Worm (Caenorhabditis elegans) whole organism, young adult: ENCODE measurements around the gene C03B1.9.

Experiments used
- B0035.1 ChIP-seq: sonication (generic microtip); optimal IDR thresholded peaks from 2 replicates; lab custom pipeline; 2016; ENCODE audit warnings: missing genetic modification characterization, mild to moderate bottlenecking, missing compliant biosample characterization, missing genotype, missing genetic modification reagents
- B0261.1 ChIP-seq: sonication (generic microtip); optimal IDR thresholded peaks from 2 replicates; lab custom pipeline; 2016; ENCODE audit warnings: mild to moderate bottlenecking, missing genetic modification characterization, moderate library complexity, missing compliant biosample characterization
- B0336.3 ChIP-seq: fragments of 200-800 bp; sonication (Bioruptor generic); IDR thresholded peaks from 2 replicates; pipeline ENCODE4 v1.3.6; 2022; ENCODE audit warnings: missing genetic modification characterization, missing compliant biosample characterization
- F23B12.7 ChIP-seq: sonication (generic microtip); optimal IDR thresholded peaks from 2 replicates; lab custom pipeline; 2017; ENCODE audit warnings: missing genetic modification characterization, mild to moderate bottlenecking, missing compliant biosample characterization, antibody characterized with exemption, moderate library complexity; ENCODE audit not compliant: insufficient read depth
- F55B11.4 ChIP-seq: sonication (generic microtip); optimal IDR thresholded peaks from 2 replicates; lab custom pipeline; 2016; ENCODE audit warnings: missing compliant biosample characterization, missing genetic modification characterization, borderline replicate concordance; ENCODE audit not compliant: insufficient read depth
- K12H6.12 ChIP-seq: fragments of 200-800 bp; sonication (Bioruptor generic); optimal IDR thresholded peaks from 2 replicates; lab custom pipeline; 2018; ENCODE audit warnings: mild to moderate bottlenecking, missing genetic modification characterization, missing compliant biosample characterization
- T26A5.8 ChIP-seq: sonication (generic microtip); optimal IDR thresholded peaks from 2 replicates; lab custom pipeline; 2016; ENCODE audit warnings: missing genetic modification characterization, missing compliant biosample characterization
- Y53F4B.3 ChIP-seq: fragments of 200-800 bp; sonication (Bioruptor generic); IDR thresholded peaks from 2 replicates; pipeline ENCODE4 v1.3.6; 2022; ENCODE audit warnings: missing genetic modification reagents, missing genetic modification characterization, missing compliant biosample characterization
- Y53G8AR.9 ChIP-seq: fragments of 200-800 bp; sonication (Bioruptor generic); conservative IDR thresholded peaks from 2 replicates; pipeline ENCODE4 v1.3.6; 2022; ENCODE audit warnings: missing genetic modification reagents, missing genetic modification characterization, missing compliant biosample characterization
- Y95B8A.8 ChIP-seq: fragments of 200-800 bp; sonication (Bioruptor generic); IDR thresholded peaks from 2 replicates; pipeline ENCODE4 v1.3.6; 2022; ENCODE audit warnings: missing genetic modification reagents, missing genetic modification characterization, missing compliant biosample characterization
- ZK185.1 ChIP-seq: sonication (generic microtip); optimal IDR thresholded peaks from 2 replicates; lab custom pipeline; 2016; ENCODE audit warnings: mild to moderate bottlenecking, missing genetic modification characterization, missing compliant biosample characterization; ENCODE audit not compliant: poor library complexity, severe bottlenecking
- atf-7 ChIP-seq: sonication (generic microtip); optimal IDR thresholded peaks from 2 replicates; lab custom pipeline; 2017; ENCODE audit warnings: mild to moderate bottlenecking, missing genetic modification characterization, missing compliant biosample characterization
- athp-1 ChIP-seq: sonication (generic microtip); optimal IDR thresholded peaks from 2 replicates; lab custom pipeline; 2017; ENCODE audit warnings: mild to moderate bottlenecking, missing genetic modification characterization, missing compliant biosample characterization
- bed-2 ChIP-seq: fragments of 200-800 bp; sonication (Bioruptor generic); IDR thresholded peaks from 2 replicates; pipeline ENCODE4 v1.3.6; 2022; ENCODE audit warnings: missing genetic modification reagents, missing genetic modification characterization, missing compliant biosample characterization
- ceh-58 ChIP-seq: fragments of 200-800 bp; sonication (Bioruptor generic); IDR thresholded peaks from 2 replicates; pipeline ENCODE4 v1.3.6; 2022; ENCODE audit warnings: missing genetic modification characterization, missing compliant biosample characterization
- ceh-79 ChIP-seq: sonication (generic microtip); optimal IDR thresholded peaks from 2 replicates; lab custom pipeline; 2017; ENCODE audit warnings: mild to moderate bottlenecking, missing genetic modification characterization, missing compliant biosample characterization
- dox-1 ChIP-seq: fragments of 200-800 bp; sonication (Bioruptor generic); IDR thresholded peaks from 2 replicates; pipeline ENCODE4 v1.3.6; 2022; ENCODE audit warnings: missing genetic modification reagents, missing genetic modification characterization, missing compliant biosample characterization
- dpl-1 ChIP-seq: fragments of 150-350 bp; optimal IDR thresholded peaks from 2 replicates; lab custom pipeline; 2014; ENCODE audit warnings: missing biosample characterization, missing genetic modification reagents, missing genetic modification characterization
- ekl-4 ChIP-seq: fragments of 200-800 bp; sonication (Bioruptor generic); IDR thresholded peaks from 2 replicates; pipeline ENCODE4 v1.3.6; 2022; ENCODE audit warnings: missing genetic modification reagents, missing genetic modification characterization, missing compliant biosample characterization
- gei-17 ChIP-seq: fragments of 200-800 bp; sonication (Bioruptor generic); optimal IDR thresholded peaks from 2 replicates; lab custom pipeline; 2018; ENCODE audit warnings: mild to moderate bottlenecking, missing genetic modification characterization, missing compliant biosample characterization
- him-1 ChIP-seq: sonication (generic microtip); optimal IDR thresholded peaks from 2 replicates; lab custom pipeline; 2016; ENCODE audit warnings: missing genotype, missing genetic modification reagents, missing genetic modification characterization, missing compliant biosample characterization
- hsf-1 ChIP-seq: fragments of 200-800 bp; sonication (Bioruptor generic); IDR thresholded peaks from 2 replicates; pipeline ENCODE4 v1.3.6; 2022; ENCODE audit warnings: missing genetic modification reagents, missing genetic modification characterization, missing compliant biosample characterization
- let-526 ChIP-seq: fragments of 200-800 bp; sonication (Bioruptor generic); IDR thresholded peaks from 2 replicates; pipeline ENCODE4 v1.3.6; 2022; ENCODE audit warnings: missing genetic modification reagents, missing genetic modification characterization, missing compliant biosample characterization
- mcd-1 ChIP-seq: fragments of 200-800 bp; sonication (Bioruptor generic); IDR thresholded peaks from 2 replicates; pipeline ENCODE4 v1.3.6; 2022; ENCODE audit warnings: missing genetic modification reagents, missing genetic modification characterization, missing compliant biosample characterization
- mes-4 ChIP-seq: sonication (generic microtip); optimal IDR thresholded peaks from 2 replicates; lab custom pipeline; 2016; ENCODE audit warnings: missing genotype, missing genetic modification characterization, missing compliant biosample characterization
- nfya-1 ChIP-seq: sonication (generic microtip); optimal IDR thresholded peaks from 2 replicates; lab custom pipeline; 2017; ENCODE audit warnings: antibody characterized with exemption, missing compliant biosample characterization, missing genetic modification characterization, borderline replicate concordance; ENCODE audit not compliant: insufficient read depth
- nfyb-1 ChIP-seq: fragments of 200-800 bp; sonication (Bioruptor generic); IDR thresholded peaks from 2 replicates; pipeline ENCODE4 v1.3.6; 2022; ENCODE audit warnings: missing genetic modification reagents, missing genetic modification characterization, missing compliant biosample characterization
- nhr-179 ChIP-seq: sonication (generic microtip); optimal IDR thresholded peaks from 2 replicates; lab custom pipeline; 2016; ENCODE audit warnings: mild to moderate bottlenecking, missing genetic modification characterization, missing compliant biosample characterization
- rec-8 ChIP-seq, 2 experiments: sonication (generic microtip); optimal IDR thresholded peaks; 2 replicates each; lab custom pipeline; 2016; ENCODE audit warnings: mild to moderate bottlenecking in 2 of 2, missing genetic modification characterization in 2 of 2, missing genetic modification reagents in 2 of 2, missing genotype in 2 of 2, missing biosample characterization in 1 of 2, missing compliant biosample characterization in 1 of 2, moderate library complexity in 1 of 2
- repo-1 ChIP-seq: sonication (generic microtip); optimal IDR thresholded peaks from 2 replicates; lab custom pipeline; 2017; ENCODE audit warnings: mild to moderate bottlenecking, missing genetic modification characterization, missing compliant biosample characterization
- rpc-1 ChIP-seq, 2 experiments: fragments of 150-350 bp in 1 of 2; sonication (generic microtip) in 1 of 2; optimal IDR thresholded peaks; 2 replicates each; lab custom pipeline; 2014 to 2018; ENCODE audit warnings: missing biosample characterization in 1 of 2, missing genetic modification characterization in 1 of 2, missing genetic modification reagents in 1 of 2, missing genotype in 1 of 2
- sea-2 ChIP-seq: fragments of 200-800 bp; sonication (Bioruptor generic); IDR thresholded peaks from 2 replicates; pipeline ENCODE4 v1.3.6; 2022; ENCODE audit warnings: missing genetic modification characterization, missing compliant biosample characterization
- snpc-4 ChIP-seq, 5 experiments: fragments of 150-350 bp in 1 of 5; sonication (generic microtip) in 4 of 5; optimal IDR thresholded peaks; 2 replicates each; lab custom pipeline; 2014 to 2018; ENCODE audit warnings: missing genetic modification characterization in 5 of 5, missing biosample characterization in 3 of 5, antibody characterized with exemption in 2 of 5, mild to moderate bottlenecking in 2 of 5, missing compliant biosample characterization in 2 of 5, missing genotype in 2 of 5, moderate library complexity in 2 of 5, missing genetic modification reagents in 1 of 5
- tbp1 ChIP-seq: fragments of 200-800 bp; sonication (Bioruptor generic); optimal IDR thresholded peaks from 2 replicates; lab custom pipeline; 2018; ENCODE audit warnings: mild to moderate bottlenecking, missing genetic modification characterization, missing compliant biosample characterization
- tlf-1 ChIP-seq: fragments of 200-800 bp; sonication (Bioruptor generic); optimal IDR thresholded peaks from 2 replicates; lab custom pipeline; 2018; ENCODE audit warnings: mild to moderate bottlenecking, missing genetic modification characterization, missing compliant biosample characterization
- unc-130 ChIP-seq: sonication (generic microtip); optimal IDR thresholded peaks from 2 replicates; lab custom pipeline; 2016; ENCODE audit warnings: missing genetic modification reagents, missing genetic modification characterization, missing compliant biosample characterization
- ztf-18 ChIP-seq: sonication (generic microtip); optimal IDR thresholded peaks from 2 replicates; lab custom pipeline; 2016; ENCODE audit warnings: missing genotype, mild to moderate bottlenecking, missing genetic modification characterization, missing compliant biosample characterization
- ztf-22 ChIP-seq: fragments of 200-800 bp; sonication (Bioruptor generic); optimal IDR thresholded peaks from 2 replicates; lab custom pipeline; 2018; ENCODE audit warnings: mild to moderate bottlenecking, missing genetic modification characterization, moderate library complexity, missing compliant biosample characterization
- ztf-26 ChIP-seq: sonication (generic microtip); optimal IDR thresholded peaks from 2 replicates; lab custom pipeline; 2017; ENCODE audit warnings: missing genetic modification characterization, missing compliant biosample characterization

The C03B1.9 gene

DNA sequence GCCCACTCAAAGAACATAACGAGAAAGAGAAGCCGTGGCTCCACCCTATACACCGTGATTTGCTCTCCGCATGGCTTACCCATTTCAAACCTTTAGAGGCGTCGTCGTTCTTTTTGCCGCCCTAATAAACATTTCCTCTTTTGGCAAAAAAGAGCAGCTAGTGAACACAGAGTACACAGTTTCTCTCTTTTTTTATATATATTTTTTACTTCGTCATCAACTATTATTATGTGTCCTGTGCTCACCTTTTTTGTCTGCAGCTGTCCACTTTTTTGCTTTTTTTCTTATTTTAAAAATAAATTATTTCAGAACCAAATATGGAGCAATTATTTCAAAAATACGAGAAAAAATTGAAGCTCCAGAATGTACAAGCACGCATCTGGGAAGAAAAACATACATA lies 22.8 kb upstream of the C03B1.9 start, which contains the start of gene C03B1.2:
Gene C03B1.2, plus strand, starts transcription at position 301 of the 400 bp plus-strand sequence.
- TF ChIP-seq repo-1 (tag; lab: Kevin White, UChicago) (no peak), ekl-4 (GFP tag; lab: Robert Waterston, UW) (no peak), dox-1 (no peak), Y53G8AR.9 (GFP tag; lab: Robert Waterston, UW) (no peak), B0261.1 (tag; lab: Kevin White, UChicago) (no peak), Y53F4B.3 (GFP tag; lab: Robert Waterston, UW) (no peak), athp-1 (tag; lab: Kevin White, UChicago) (no peak), atf-7 (no peak), him-1 (no peak), nfyb-1 (GFP tag; lab: Robert Waterston, UW) (no peak), snpc-4 (GFP tag; optimal IDR thresholded peaks at IDR 0.05; lab: Kevin White, UChicago) (no peak), snpc-4 (tag; optimal IDR thresholded peaks at IDR 0.05; lab: Kevin White, UChicago) (no peak), gei-17 (GFP tag; lab: Kevin White, UChicago) (no peak), T26A5.8 (no peak), unc-130 (GFP tag; lab: Kevin White, UChicago) (no peak), dpl-1 (GFP tag; lab: Kevin White, UChicago) (no peak), let-526 (GFP tag; lab: Robert Waterston, UW) (no peak), F23B12.7 (tag; lab: Kevin White, UChicago) (no peak)

DNA sequence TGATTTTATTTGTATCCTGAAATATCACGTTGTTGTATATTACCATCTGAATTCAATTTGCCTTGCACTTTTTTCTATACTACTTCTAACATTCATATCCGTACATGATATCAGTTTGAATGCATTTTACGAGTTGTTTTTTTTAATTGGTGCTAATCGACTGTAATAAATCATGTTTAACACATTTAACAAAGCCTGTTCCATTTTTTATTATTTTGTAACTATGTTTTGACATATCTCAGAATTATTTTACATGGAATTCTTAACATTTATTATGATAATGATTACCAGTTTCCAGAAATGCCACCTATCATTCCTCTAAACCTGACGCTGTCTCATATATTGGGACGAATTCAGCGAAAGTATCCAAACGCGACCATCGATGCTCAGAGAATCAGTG lies 18.8 kb upstream of the C03B1.9 start, which contains the start of gene C03B1.3:
Gene C03B1.3, plus strand, starts transcription at position 301 of the 400 bp plus-strand sequence.
- TF ChIP-seq ceh-79 (tag; lab: Kevin White, UChicago), result no peak
- no peak for TF ChIP-seq repo-1 (tag; lab: Kevin White, UChicago)
- no peak for TF ChIP-seq ztf-22 (GFP tag; lab: Kevin White, UChicago)
- no peak for TF ChIP-seq mes-4 (tag; lab: Kevin White, UChicago)
- TF ChIP-seq T26A5.8, result no peak
- TF ChIP-seq F23B12.7 (tag; lab: Kevin White, UChicago), result no peak
- no peak for TF ChIP-seq nfya-1 (tag; lab: Kevin White, UChicago)
- no peak for TF ChIP-seq rpc-1 (optimal IDR thresholded peaks at IDR 0.05; lab: Kevin White, UChicago)
- no peak for TF ChIP-seq rpc-1 (tag; optimal IDR thresholded peaks at IDR 0.05; lab: Kevin White, UChicago)
- no peak for TF ChIP-seq ztf-26 (tag; lab: Kevin White, UChicago)
- no peak for TF ChIP-seq B0336.3 (GFP tag; lab: Robert Waterston, UW)
- TF ChIP-seq tlf-1 (GFP tag; lab: Kevin White, UChicago), result no peak
- TF ChIP-seq hsf-1 (GFP tag; lab: Robert Waterston, UW), result no peak
- no peak for TF ChIP-seq nhr-179 (tag; lab: Kevin White, UChicago)
- TF ChIP-seq K12H6.12 (tag; lab: Kevin White, UChicago), result no peak
- no peak for TF ChIP-seq athp-1 (tag; lab: Kevin White, UChicago)
- no peak for TF ChIP-seq sea-2 (GFP tag; lab: Robert Waterston, UW)
- no peak for TF ChIP-seq Y95B8A.8 (GFP tag; lab: Robert Waterston, UW)
- TF ChIP-seq ceh-58 (GFP tag; lab: Robert Waterston, UW), result no peak
- TF ChIP-seq F55B11.4 (tag; lab: Kevin White, UChicago), result no peak
- TF ChIP-seq, all 124 proteins: peak for 0

- TF ChIP-seq nhr-179 (tag; lab: Kevin White, UChicago) (no peak), ZK185.1 (tag; lab: Kevin White, UChicago) (no peak), rec-8 (tag; optimal IDR thresholded peaks at IDR 0.05; lab: Kevin White, UChicago) (no peak), tbp1 (GFP tag; lab: Kevin White, UChicago) (no peak), B0035.1 (tag; lab: Kevin White, UChicago) (no peak), hsf-1 (GFP tag; lab: Robert Waterston, UW) (no peak), bed-2 (GFP tag; lab: Robert Waterston, UW) (no peak), mcd-1 (GFP tag; lab: Robert Waterston, UW) (no peak), tlf-1 (GFP tag; lab: Kevin White, UChicago) (no peak), ztf-18 (tag; lab: Kevin White, UChicago) (no peak)
Observed at ce11 chrX:6364196-6364595, 17.3 kb upstream of the C03B1.9 start, which contains the start of gene C03B1.4. C03B1.4 (plus strand) TSS chrX:6364496.
